Worm (Caenorhabditis elegans) whole organism, midembryonic: ENCODE data around the gene T25F10.3.

Experiments used
- T22C8.4 ChIP-seq: fragments of 200-800 bp; sonication (Bioruptor generic); IDR thresholded peaks from 2 replicates; pipeline ENCODE4 v1.3.6; 2022; ENCODE audit warnings: missing genetic modification characterization, missing compliant biosample characterization
- cog-1 ChIP-seq: sonication (generic microtip); optimal IDR thresholded peaks from 2 replicates; lab custom pipeline; 2016; ENCODE audit warnings: missing genetic modification characterization, missing compliant biosample characterization

- no peak for TF ChIP-seq T22C8.4
- TF ChIP-seq cog-1 (tag; lab: Kevin White, UChicago): no peak
Measured at ce11 chrV:6702692-6703091, 42.2 kb upstream of the T25F10.3 start, which contains the start of gene era-1.
